Worm (Caenorhabditis elegans) whole organism, L2 larva: ENCODE data around the gene fipr-7.
A peak's percentile ranks its signal among the peaks of the same experiment; 100 is the strongest.

Experiments
- Y55F3AM.14 ChIP-seq: fragments of 200-800 bp; sonication (Bioruptor generic); optimal IDR thresholded peaks from 2 replicates; lab custom pipeline; 2018; ENCODE audit warnings: mild to moderate bottlenecking, missing genetic modification characterization, missing compliant biosample characterization
- ZK546.5 ChIP-seq: sonication (generic microtip); optimal IDR thresholded peaks from 2 replicates; lab custom pipeline; 2017; ENCODE audit warnings: missing biosample characterization, missing genetic modification characterization
- aly-2 ChIP-seq: fragments of 150-350 bp; optimal IDR thresholded peaks from 2 replicates; lab custom pipeline; 2014; ENCODE audit warnings: missing biosample characterization, missing genetic modification characterization
- egl-27 ChIP-seq: sonication (generic microtip); optimal IDR thresholded peaks from 3 replicates; lab custom pipeline; 2017; ENCODE audit warnings: missing biosample characterization, missing genetic modification reagents, missing genetic modification characterization
- elt-1 ChIP-seq: fragments of 150-350 bp; optimal IDR thresholded peaks from 2 replicates; lab custom pipeline; 2014; ENCODE audit warnings: missing biosample characterization, missing genetic modification characterization
- lin-13 ChIP-seq: fragments of 150-350 bp; optimal IDR thresholded peaks from 2 replicates; lab custom pipeline; 2014; ENCODE audit warnings: missing biosample characterization, missing genetic modification reagents, missing genetic modification characterization
- nhr-11 ChIP-seq: fragments of 150-350 bp; optimal IDR thresholded peaks from 2 replicates; lab custom pipeline; 2014; ENCODE audit warnings: missing biosample characterization, missing genetic modification characterization
- nhr-77 ChIP-seq: fragments of 150-350 bp; optimal IDR thresholded peaks from 2 replicates; lab custom pipeline; 2014; ENCODE audit warnings: missing biosample characterization, missing genetic modification characterization
- peb-1 ChIP-seq: fragments of 150-350 bp; optimal IDR thresholded peaks from 2 replicates; lab custom pipeline; 2014; ENCODE audit warnings: missing biosample characterization, missing genetic modification characterization
- unc-39 ChIP-seq: fragments of 150-350 bp; optimal IDR thresholded peaks from 2 replicates; lab custom pipeline; 2014; ENCODE audit warnings: missing biosample characterization, missing genetic modification characterization
- unc-55 ChIP-seq: fragments of 150-350 bp; sonication (generic microtip); optimal IDR thresholded peaks from 3 replicates; lab custom pipeline; 2014; ENCODE audit warnings: missing biosample characterization, missing genetic modification reagents, missing genetic modification characterization
- zag-1 ChIP-seq: fragments of 150-350 bp; optimal IDR thresholded peaks from 2 replicates; lab custom pipeline; 2014; ENCODE audit warnings: missing biosample characterization, missing genetic modification characterization

DNA sequence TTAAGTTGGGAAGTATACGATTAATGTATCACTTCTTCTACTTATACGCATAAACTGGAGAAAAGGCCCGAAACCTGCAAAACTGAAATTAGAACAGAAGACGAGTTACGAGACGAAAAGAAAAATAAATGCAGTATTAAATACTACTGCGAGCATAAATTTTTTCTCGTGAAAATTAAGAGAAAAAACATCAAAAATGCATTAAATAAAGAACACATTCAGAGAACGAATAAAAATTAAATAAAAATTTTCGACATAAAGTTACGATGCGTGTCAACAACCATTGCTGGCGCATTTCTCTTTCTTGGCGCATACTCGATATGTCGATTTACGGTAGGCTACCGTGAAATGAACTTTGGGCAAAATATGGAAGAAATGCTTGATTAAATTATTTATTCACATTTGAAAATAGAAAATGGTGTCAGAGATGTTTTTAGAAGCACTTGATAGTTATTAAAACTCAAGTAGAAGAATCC lies 24.7 kb upstream of the fipr-7 start, which contains the start of the genes ZK856.19 and ZK856.11:
- TF ChIP-seq unc-39 (no peak), lin-13 (GFP tag; lab: Kevin White, UChicago) (peak; percentile 51), unc-55 (GFP tag; lab: Kevin White, UChicago) (peak; percentile 72), ZK546.5 (tag; lab: Kevin White, UChicago) (no peak), Y55F3AM.14 (no peak), elt-1 (tag; lab: Kevin White, UChicago) (no peak), egl-27 (tag; lab: Kevin White, UChicago) (no peak), nhr-77 (tag; lab: Kevin White, UChicago) (no peak), aly-2 (tag; lab: Kevin White, UChicago) (no peak), zag-1 (no peak), peb-1 (tag; lab: Kevin White, UChicago) (no peak), nhr-11 (tag; lab: Kevin White, UChicago) (no peak)
